Fruit fly (Drosophila melanogaster): Measurements from ENCODE around the gene CG5026.
A peak's percentile ranks its signal among the peaks of the same experiment; 100 is the strongest.

Gene CG5026

dm6 chr3L:8996173-8996767 lies 27.9 kb downstream of the CG5026 start (continued):
- TF ChIP-seq CG15073 (GFP tag; optimal IDR thresholded peaks at IDR 0.05) = no peak
- no peak for TF ChIP-seq Doc3 (GFP tag; IDR thresholded peaks at IDR 0.05; ENCODE audit: partially characterized antibody)
- peak; percentile 24 for TF ChIP-seq CG9609 (GFP tag; optimal IDR thresholded peaks at IDR 0.05)
- TF ChIP-seq Abd-B (GFP tag; optimal IDR thresholded peaks at IDR 0.05) = peak; percentile 58
- no peak for TF ChIP-seq sna (GFP tag; IDR thresholded peaks at IDR 0.05; ENCODE audit: partially characterized antibody)
- no peak for TF ChIP-seq NFAT (GFP tag; IDR thresholded peaks at IDR 0.05)
- TF ChIP-seq bbx (GFP tag; IDR thresholded peaks at IDR 0.05; ENCODE audit: partially characterized antibody) = no peak
- no peak for TF ChIP-seq bigmax (GFP tag; optimal IDR thresholded peaks at IDR 0.05)
- no peak for TF ChIP-seq CG10147 (GFP tag; optimal IDR thresholded peaks at IDR 0.05)
- TF ChIP-seq tgo (GFP tag; IDR thresholded peaks at IDR 0.05) = peak; percentile 61; the same call in 2 of the 3 replicates
- peak; percentile 77 for TF ChIP-seq Xrp1 (GFP tag; IDR thresholded peaks at IDR 0.05)
- TF ChIP-seq CG12391 (tag; optimal IDR thresholded peaks at IDR 0.05) = peak; percentile 75
- TF ChIP-seq toy (GFP tag; IDR thresholded peaks at IDR 0.05) = no peak
- TF ChIP-seq tna (GFP tag; IDR thresholded peaks at IDR 0.05; ENCODE audit: partially characterized antibody) = no peak
- peak; percentile 84 for TF ChIP-seq CG17359 (tag; optimal IDR thresholded peaks at IDR 0.05)
- TF ChIP-seq CG3995 (GFP tag; optimal IDR thresholded peaks at IDR 0.05) = peak; percentile 30
- peak; percentile 19 for TF ChIP-seq CG13624 (GFP tag; optimal IDR thresholded peaks at IDR 0.05)
- no peak for TF ChIP-seq CG31365 (tag; optimal IDR thresholded peaks at IDR 0.05)
- no peak for TF ChIP-seq CG6854 (GFP tag; optimal IDR thresholded peaks at IDR 0.05)
- TF ChIP-seq CG13775 (GFP tag; optimal IDR thresholded peaks at IDR 0.05) = peak; percentile 3
- TF ChIP-seq zen2 (GFP tag; IDR thresholded peaks at IDR 0.05; ENCODE audit: partially characterized antibody) = no peak
- no peak for TF ChIP-seq NK7.1 (GFP tag; optimal IDR thresholded peaks at IDR 0.05)
- TF ChIP-seq CG11247 (GFP tag; IDR thresholded peaks at IDR 0.05) = peak; percentile 49; the same call in 1 of the 2 replicates
- no peak for TF ChIP-seq luna (GFP tag; optimal IDR thresholded peaks at IDR 0.05)
- no peak for TF ChIP-seq Bgb (GFP tag; IDR thresholded peaks at IDR 0.05; ENCODE audit: partially characterized antibody)
- peak; percentile 61 for TF ChIP-seq CG6254 (GFP tag; optimal IDR thresholded peaks at IDR 0.05)
- peak; percentile 30 for TF ChIP-seq CG7556 (GFP tag; optimal IDR thresholded peaks at IDR 0.05)
- TF ChIP-seq eve (GFP tag; optimal IDR thresholded peaks at IDR 0.05) = no peak
- no peak for TF ChIP-seq repo (GFP tag; optimal IDR thresholded peaks at IDR 0.05)
- TF ChIP-seq pum (GFP tag; optimal IDR thresholded peaks at IDR 0.05) = peak; percentile 54
- TF ChIP-seq CG10267 (tag; optimal IDR thresholded peaks at IDR 0.05) = peak; percentile 57
- peak; percentile 12 for TF ChIP-seq cwo (GFP tag; optimal IDR thresholded peaks at IDR 0.05)
- TF ChIP-seq Ptx1 (GFP tag; IDR thresholded peaks at IDR 0.05) = peak; percentile 69
- no peak for TF ChIP-seq her (GFP tag; optimal IDR thresholded peaks at IDR 0.05)
- TF ChIP-seq hth (optimal IDR thresholded peaks at IDR 0.05) = no peak
- peak; percentile 62; the same call in 1 of the 2 replicates for TF ChIP-seq stc (GFP tag; IDR thresholded peaks at IDR 0.05)
- peak; percentile 74 for TF ChIP-seq CG2712 (tag; optimal IDR thresholded peaks at IDR 0.05)
- TF ChIP-seq sens (GFP tag) = peak; percentile 93
- peak; percentile 65 for TF ChIP-seq ATbp (GFP tag; optimal IDR thresholded peaks at IDR 0.05)
- 0 out of 3 replicates have a peak, but pooled peaks have one; percentile 37 for TF ChIP-seq Dbx (GFP tag; IDR thresholded peaks at IDR 0.05)
- no peak for TF ChIP-seq kah (GFP tag; optimal IDR thresholded peaks at IDR 0.05)
- no peak for TF ChIP-seq CG12071 (GFP tag; optimal IDR thresholded peaks at IDR 0.05)
- no peak for TF ChIP-seq Hmx (GFP tag; optimal IDR thresholded peaks at IDR 0.05)
- no peak for TF ChIP-seq B-H2 (GFP tag; optimal IDR thresholded peaks at IDR 0.05)
- TF ChIP-seq CkIIα-i1 (GFP tag; IDR thresholded peaks at IDR 0.05) = no peak
- TF ChIP-seq ftz-f1 (GFP tag; optimal IDR thresholded peaks at IDR 0.05) = no peak
- TF ChIP-seq Lim3 (GFP tag; IDR thresholded peaks at IDR 0.05) = 0 out of 2 replicates have a peak, but pooled peaks have one; percentile 13
- TF ChIP-seq Nf-YA (GFP tag; IDR thresholded peaks at IDR 0.05) = 0 out of 2 replicates have a peak, but pooled peaks have one; percentile 24
- peak; percentile 53 for TF ChIP-seq CG1024 (GFP tag; IDR thresholded peaks at IDR 0.05)
- TF ChIP-seq CG7839 (tag; optimal IDR thresholded peaks at IDR 0.05) = peak; percentile 73
